Fruit fly (Drosophila melanogaster) whole organism, adult: ENCODE results near the gene Tsp66E.

Source experiments
- CG14711 ChIP-seq: fragments of 200-800 bp; sonication (Bioruptor generic); optimal IDR thresholded peaks from 2 replicates; lab custom pipeline; 2018; ENCODE audit warnings: missing biosample characterization, mild to moderate bottlenecking, missing genetic modification characterization, moderate library complexity
- CG7045 ChIP-seq: fragments of 200-800 bp; sonication (Bioruptor generic); optimal IDR thresholded peaks from 2 replicates; lab custom pipeline; 2017; ENCODE audit warnings: missing biosample characterization, mild to moderate bottlenecking, missing genetic modification characterization
- Mnt ChIP-seq: fragments of 200-800 bp; sonication (Bioruptor generic); optimal IDR thresholded peaks from 2 replicates; lab custom pipeline; 2016; ENCODE audit warnings: missing biosample characterization, mild to moderate bottlenecking, missing genetic modification characterization
- cnc ChIP-seq, 2 experiments: fragments of >200 bp; optimal IDR thresholded peaks; 2 replicates each; lab custom pipeline; 2017
- toe ChIP-seq: fragments of 200-800 bp; sonication (Bioruptor generic); optimal IDR thresholded peaks from 2 replicates; lab custom pipeline; 2016; ENCODE audit warnings: missing biosample characterization, missing genetic modification characterization

DNA sequence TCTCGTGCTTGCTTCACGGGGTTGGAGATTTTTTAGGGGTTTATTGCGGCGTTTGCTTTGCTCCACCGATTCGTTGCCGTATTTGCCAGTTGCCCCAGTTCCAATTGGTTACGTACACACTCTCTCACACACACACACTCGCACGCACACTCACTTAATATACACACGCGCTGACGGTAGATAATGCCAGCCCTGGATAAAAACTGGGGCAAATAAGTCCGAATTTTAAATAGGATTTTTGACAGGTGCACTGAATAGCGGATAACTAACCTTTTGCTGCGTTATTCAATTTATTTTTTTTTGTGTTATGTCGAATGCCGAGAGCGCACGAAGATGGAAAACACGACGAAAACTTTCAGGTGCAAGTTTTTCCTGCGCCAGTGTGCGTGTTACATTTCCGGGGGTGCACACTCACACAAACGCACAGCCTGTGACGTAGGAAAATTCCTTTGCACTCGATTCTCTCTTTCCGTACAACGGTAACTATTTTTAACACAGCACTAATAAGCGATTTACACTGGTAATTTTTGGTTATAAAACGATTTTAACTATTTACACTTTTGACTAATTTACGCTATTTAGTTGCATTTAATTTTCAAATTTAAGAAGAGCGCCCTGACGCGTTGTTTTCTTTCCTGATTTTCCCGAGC lies 40.4 kb downstream of the Tsp66E start:
- no peak for TF ChIP-seq CG7045 (GFP tag; lab: Kevin White, UChicago)
- TF ChIP-seq Mnt (GFP tag; lab: Kevin White, UChicago) = no peak
- no peak for TF ChIP-seq CG14711 (tag; lab: Kevin White, UChicago)
- no peak for TF ChIP-seq cnc (optimal IDR thresholded peaks at IDR 0.05; lab: Kevin White, UChicago)
- TF ChIP-seq toe (GFP tag; lab: Kevin White, UChicago) = no peak
